Worm (Caenorhabditis elegans): ENCODE measurements around the gene set-26.
A peak's percentile ranks its signal among the peaks of the same experiment; 100 is the strongest.

Gene set-26

DNA sequence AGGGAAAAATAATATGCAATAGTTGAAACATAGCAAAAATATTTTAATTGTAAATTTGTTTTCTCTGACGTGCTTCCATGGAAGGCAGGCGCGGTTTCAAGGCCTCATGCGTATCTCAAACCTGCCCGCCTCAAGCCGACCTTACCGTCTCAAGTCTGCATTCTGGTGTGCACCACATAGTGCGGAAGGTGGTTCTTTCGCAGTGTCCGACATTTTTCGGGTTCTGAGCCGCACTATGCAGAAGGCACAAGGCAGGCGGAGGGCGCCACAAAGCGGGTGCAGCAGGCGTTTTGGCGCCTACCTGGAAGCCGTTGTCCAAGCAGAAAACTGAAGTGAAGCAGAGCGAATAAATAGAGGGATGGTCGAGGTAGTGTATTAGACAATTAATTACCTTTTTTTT lies 33.2 kb downstream of the set-26 start:
- no peak for TF ChIP-seq ref-1 (GFP tag; conservative IDR thresholded peaks at IDR 0.05)
- no peak for TF ChIP-seq klf-2 (GFP tag; conservative IDR thresholded peaks at IDR 0.05)
- no peak for TF ChIP-seq ztf-29 (GFP tag; IDR thresholded peaks at IDR 0.05)
- TF ChIP-seq cog-1 (tag; optimal IDR thresholded peaks at IDR 0.05) = no peak

DNA sequence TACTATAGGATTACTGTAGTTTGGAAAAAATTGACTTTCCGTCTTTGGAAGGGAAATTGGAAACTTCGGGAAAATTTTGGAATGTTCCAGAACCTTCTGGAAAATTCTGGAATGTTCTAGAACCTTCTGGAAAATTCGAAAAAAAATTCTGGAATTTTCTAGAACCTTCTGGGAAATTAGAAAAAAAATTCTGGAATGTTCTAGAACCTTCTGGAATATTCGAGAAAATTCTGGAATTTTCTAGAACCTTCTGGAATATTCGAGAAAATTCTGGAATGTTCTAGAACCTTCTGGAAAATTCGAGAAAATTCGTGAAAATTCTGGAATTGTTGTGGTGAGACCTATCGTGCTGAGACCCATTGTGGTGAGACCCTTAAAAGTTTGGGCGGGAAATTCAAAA lies 40.6 kb downstream of the set-26 start:
- TF ChIP-seq flt-1 (GFP tag; IDR thresholded peaks at IDR 0.05) = peak; percentile 77

DNA sequence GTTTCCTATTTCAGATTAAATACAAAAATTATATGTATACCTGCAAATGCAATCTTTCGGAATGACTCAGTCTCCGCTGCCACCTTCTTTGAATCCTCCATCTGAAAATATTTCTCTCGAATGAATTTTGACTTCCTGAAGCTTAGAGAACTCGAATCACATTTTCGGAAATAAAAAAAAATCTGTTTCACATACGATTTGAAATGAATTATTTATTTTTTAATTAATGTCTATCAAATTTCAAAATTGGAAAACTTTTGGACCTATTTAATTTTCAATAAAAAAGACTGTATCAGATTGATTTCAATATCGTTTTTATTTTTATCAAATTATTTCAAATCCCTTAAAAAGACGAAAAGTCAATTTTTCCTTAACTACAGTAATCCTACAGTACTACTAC lies 53.0 kb downstream of the set-26 start, which contains the start of gene col-137:
TSS of gene col-137 (minus strand) at position 101 of the 400 bp plus-strand sequence.
- TF ChIP-seq klf-2 (GFP tag; conservative IDR thresholded peaks at IDR 0.05) (no peak), tab-1 (GFP tag; IDR thresholded peaks at IDR 0.05) (no peak), T22C8.4 (GFP tag; IDR thresholded peaks at IDR 0.05) (no peak), med-1 (GFP tag; optimal IDR thresholded peaks at IDR 0.05; ENCODE audit: insufficient read depth) (no peak), cog-1 (tag; optimal IDR thresholded peaks at IDR 0.05) (no peak), flt-1 (GFP tag; IDR thresholded peaks at IDR 0.05) (no peak), ztf-29 (GFP tag; IDR thresholded peaks at IDR 0.05) (no peak), ref-1 (GFP tag; conservative IDR thresholded peaks at IDR 0.05) (no peak), ztf-23 (GFP tag; IDR thresholded peaks at IDR 0.05) (no peak)

DNA sequence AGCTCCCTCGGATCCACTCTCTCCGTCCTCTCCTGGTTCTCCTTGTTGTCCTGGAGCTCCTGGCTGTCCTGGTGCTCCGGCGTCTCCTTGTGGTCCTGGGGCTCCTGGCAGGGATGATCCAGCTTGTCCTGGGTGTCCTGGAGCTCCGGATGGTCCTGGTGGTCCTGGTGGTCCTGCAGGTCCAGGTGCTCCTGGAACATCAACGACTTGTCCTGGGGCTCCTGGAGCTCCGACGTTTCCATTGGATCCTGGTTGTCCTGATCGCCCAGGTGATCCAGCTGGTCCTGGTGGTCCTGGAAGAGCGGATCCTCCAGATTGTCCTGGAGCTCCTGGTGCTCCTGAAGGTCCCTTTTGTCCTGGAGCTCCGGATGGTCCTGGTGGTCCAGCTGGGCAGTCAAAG lies 54.1 kb downstream of the set-26 start:
- no peak for TF ChIP-seq ztf-29 (GFP tag; IDR thresholded peaks at IDR 0.05)
- no peak for TF ChIP-seq cog-1 (tag; optimal IDR thresholded peaks at IDR 0.05)
- no peak for TF ChIP-seq med-1 (GFP tag; optimal IDR thresholded peaks at IDR 0.05; ENCODE audit: insufficient read depth)
- no peak for TF ChIP-seq ztf-23 (GFP tag; IDR thresholded peaks at IDR 0.05)
- TF ChIP-seq T22C8.4 (GFP tag; IDR thresholded peaks at IDR 0.05) = no peak
- TF ChIP-seq ref-1 (GFP tag; conservative IDR thresholded peaks at IDR 0.05) = no peak
- no peak for TF ChIP-seq klf-2 (GFP tag; conservative IDR thresholded peaks at IDR 0.05)
- TF ChIP-seq flt-1 (GFP tag; IDR thresholded peaks at IDR 0.05) = no peak
- TF ChIP-seq tab-1 (GFP tag; IDR thresholded peaks at IDR 0.05) = no peak

Measured in whole organism, midembryonic.